Worm (Caenorhabditis elegans) whole organism, L4 larva: ENCODE data around the gene php-3.
A peak's percentile ranks its signal among the peaks of the same experiment; 100 is the strongest.

ENCODE experiments used
- F49E8.2 ChIP-seq: sonication (generic microtip); optimal IDR thresholded peaks from 2 replicates; lab custom pipeline; 2016; ENCODE audit warnings: missing compliant biosample characterization, mild to moderate bottlenecking, missing genetic modification characterization, borderline replicate concordance
- Y5F2A.4 ChIP-seq: fragments of 200-800 bp; sonication (Bioruptor generic); optimal IDR thresholded peaks from 2 replicates; lab custom pipeline; 2018; ENCODE audit warnings: mild to moderate bottlenecking, missing genetic modification characterization, missing compliant biosample characterization
- ZK546.5 ChIP-seq, 2 experiments: sonication (generic microtip); optimal IDR thresholded peaks; 2 replicates each; lab custom pipeline; 2017; ENCODE audit warnings: missing biosample characterization in 2 of 2, missing genetic modification characterization in 2 of 2
- arid-1 ChIP-seq: fragments of 200-800 bp; sonication (Bioruptor generic); conservative IDR thresholded peaks from 2 replicates; pipeline ENCODE4 v1.3.6; 2022; ENCODE audit warnings: missing genetic modification reagents, missing genetic modification characterization, missing compliant biosample characterization
- attf-4 ChIP-seq: sonication (generic microtip); optimal IDR thresholded peaks from 3 replicates; lab custom pipeline; 2017; ENCODE audit warnings: missing biosample characterization, missing genetic modification characterization
- ceh-44 ChIP-seq: fragments of 200-800 bp; sonication (Bioruptor generic); IDR thresholded peaks from 2 replicates; pipeline ENCODE4 v1.3.6; 2022; ENCODE audit warnings: missing genetic modification reagents, missing genetic modification characterization, missing compliant biosample characterization
- ceh-62 ChIP-seq: sonication (generic microtip); optimal IDR thresholded peaks from 2 replicates; lab custom pipeline; 2017; ENCODE audit warnings: missing biosample characterization, missing genetic modification characterization
- ceh-82 ChIP-seq: sonication (generic microtip); optimal IDR thresholded peaks from 2 replicates; lab custom pipeline; 2017; ENCODE audit warnings: missing biosample characterization, missing genetic modification characterization
- daf-16 ChIP-seq, 3 experiments: sonication (generic microtip); optimal IDR thresholded peaks; 2 replicates each; lab custom pipeline; 2016 to 2017; ENCODE audit warnings: missing genetic modification characterization in 3 of 3, missing genetic modification reagents in 3 of 3, mild to moderate bottlenecking in 2 of 3, missing compliant biosample characterization in 2 of 3, missing biosample characterization in 1 of 3, moderate library complexity in 1 of 3
- dmd-8 ChIP-seq: fragments of 200-800 bp; sonication (Bioruptor generic); IDR thresholded peaks from 2 replicates; pipeline ENCODE4 v1.3.6; 2022; ENCODE audit warnings: missing genetic modification characterization, missing compliant biosample characterization
- dve-1 ChIP-seq: sonication (generic microtip); optimal IDR thresholded peaks from 2 replicates; lab custom pipeline; 2017; ENCODE audit warnings: antibody characterized with exemption, mild to moderate bottlenecking, missing genetic modification characterization, missing compliant biosample characterization; ENCODE audit not compliant: insufficient read depth
- egl-43 ChIP-seq: fragments of 200-800 bp; sonication (Bioruptor generic); IDR thresholded peaks from 2 replicates; pipeline ENCODE4 v1.3.6; 2022; ENCODE audit warnings: missing genetic modification reagents, missing genetic modification characterization, missing compliant biosample characterization
- hmg-1.1 ChIP-seq: fragments of 200-800 bp; sonication (Bioruptor generic); IDR thresholded peaks from 2 replicates; pipeline ENCODE4 v1.3.6; 2022; ENCODE audit warnings: missing genetic modification reagents, missing genetic modification characterization, missing compliant biosample characterization
- lin-15B ChIP-seq: fragments of 150-350 bp; sonication (generic microtip); optimal IDR thresholded peaks from 3 replicates; lab custom pipeline; 2014; ENCODE audit warnings: missing biosample characterization, missing genetic modification characterization
- lin-29 ChIP-seq: fragments of 200-800 bp; sonication (Bioruptor generic); IDR thresholded peaks from 2 replicates; pipeline ENCODE4 v1.3.6; 2022; ENCODE audit warnings: missing genetic modification reagents, missing genetic modification characterization, missing compliant biosample characterization
- mdt-29 ChIP-seq: fragments of 200-800 bp; sonication (Bioruptor generic); IDR thresholded peaks from 2 replicates; pipeline ENCODE4 v1.3.6; 2022; ENCODE audit warnings: missing genetic modification reagents, missing genetic modification characterization, missing compliant biosample characterization
- mxl-3 ChIP-seq: fragments of 200-800 bp; sonication (Bioruptor generic); optimal IDR thresholded peaks from 2 replicates; lab custom pipeline; 2018; ENCODE audit warnings: mild to moderate bottlenecking, missing genetic modification characterization, missing compliant biosample characterization
- nhr-28 ChIP-seq: fragments of 150-350 bp; optimal IDR thresholded peaks from 2 replicates; lab custom pipeline; 2014; ENCODE audit warnings: missing biosample characterization, missing genetic modification characterization
- nhr-76 ChIP-seq: fragments of 150-350 bp; optimal IDR thresholded peaks from 2 replicates; lab custom pipeline; 2014; ENCODE audit warnings: missing biosample characterization, missing genetic modification characterization
- pha-4 ChIP-seq, 2 experiments: fragments of 150-350 bp in 1 of 2; fragments of 200-800 bp in 1 of 2; sonication (Bioruptor generic) in 1 of 2; IDR thresholded peaks in 1 of 2; optimal IDR thresholded peaks in 1 of 2; 2 replicates each; pipeline versions ENCODE4 v1.3.6 to Lab custom; 2014 to 2022; ENCODE audit warnings: missing genetic modification characterization in 2 of 2, missing genetic modification reagents in 2 of 2, missing biosample characterization in 1 of 2, missing compliant biosample characterization in 1 of 2
- php-3 ChIP-seq: fragments of 200-800 bp; sonication (Bioruptor generic); IDR thresholded peaks from 2 replicates; pipeline ENCODE4 v1.3.6; 2022; ENCODE audit warnings: missing genetic modification reagents, missing genetic modification characterization, missing compliant biosample characterization
- pqm-1 ChIP-seq: sonication (generic microtip); optimal IDR thresholded peaks from 2 replicates; lab custom pipeline; 2017; ENCODE audit warnings: missing biosample characterization, missing genetic modification characterization
- saeg-2 ChIP-seq: fragments of 200-800 bp; sonication (Bioruptor generic); IDR thresholded peaks from 2 replicates; pipeline ENCODE4 v1.3.6; 2022; ENCODE audit warnings: missing genetic modification reagents, missing genetic modification characterization, missing compliant biosample characterization
- set-16 ChIP-seq: fragments of 200-800 bp; sonication (Bioruptor generic); IDR thresholded peaks from 2 replicates; pipeline ENCODE4 v1.3.6; 2022; ENCODE audit warnings: missing genetic modification reagents, missing genetic modification characterization, missing compliant biosample characterization
- skn-1 ChIP-seq: fragments of 150-350 bp; optimal IDR thresholded peaks from 2 replicates; lab custom pipeline; 2014; ENCODE audit warnings: missing biosample characterization, missing genetic modification characterization
- snpc-1.2 ChIP-seq: fragments of 200-800 bp; sonication (Bioruptor generic); IDR thresholded peaks from 2 replicates; pipeline ENCODE4 v1.3.6; 2022; ENCODE audit warnings: missing genetic modification reagents, missing genetic modification characterization, missing compliant biosample characterization
- snpc-4 ChIP-seq: fragments of 150-350 bp; optimal IDR thresholded peaks from 2 replicates; lab custom pipeline; 2014; ENCODE audit warnings: missing biosample characterization, missing genetic modification characterization
- spr-1 ChIP-seq: sonication (generic microtip); optimal IDR thresholded peaks from 2 replicates; lab custom pipeline; 2016; ENCODE audit warnings: mild to moderate bottlenecking, missing genetic modification characterization, missing compliant biosample characterization
- tag-97 ChIP-seq: fragments of 200-800 bp; sonication (Bioruptor generic); IDR thresholded peaks from 2 replicates; pipeline ENCODE4 v1.3.6; 2022; ENCODE audit warnings: missing genetic modification characterization, missing compliant biosample characterization
- unc-130 ChIP-seq: sonication (generic microtip); optimal IDR thresholded peaks from 2 replicates; lab custom pipeline; 2016; ENCODE audit warnings: missing genetic modification reagents, missing genetic modification characterization, missing compliant biosample characterization
- unc-39 ChIP-seq: sonication (generic microtip); optimal IDR thresholded peaks from 2 replicates; lab custom pipeline; 2017; ENCODE audit warnings: missing biosample characterization, missing genetic modification characterization
- unc-62 ChIP-seq, 3 experiments: fragments of 150-350 bp in 1 of 3; sonication (generic microtip); optimal IDR thresholded peaks in 2 of 3; peaks in 1 of 3; 1 replicate in 1 of 3; 2 replicates in 2 of 3; lab custom pipeline; 2014 to 2017; ENCODE audit warnings: missing biosample characterization in 3 of 3, missing genetic modification characterization in 3 of 3, missing genetic modification reagents in 3 of 3, missing genotype in 1 of 3
- zag-1 ChIP-seq: fragments of 150-350 bp; optimal IDR thresholded peaks from 2 replicates; lab custom pipeline; 2014; ENCODE audit warnings: missing biosample characterization, missing genetic modification characterization
- zfp-2 ChIP-seq: sonication (generic microtip); optimal IDR thresholded peaks from 2 replicates; lab custom pipeline; 2016; ENCODE audit warnings: mild to moderate bottlenecking, missing genetic modification characterization, missing compliant biosample characterization
- zip-11 ChIP-seq: fragments of 200-800 bp; sonication (Bioruptor generic); IDR thresholded peaks from 2 replicates; pipeline ENCODE4 v1.3.6; 2022; ENCODE audit warnings: missing genetic modification characterization, missing compliant biosample characterization
- zip-2 ChIP-seq: fragments of 150-350 bp; optimal IDR thresholded peaks from 2 replicates; lab custom pipeline; 2014; ENCODE audit warnings: missing biosample characterization, missing genetic modification characterization

The php-3 gene

ce11 chrIII:12119625-12120024, 42.3 kb upstream of the php-3 start:
- no peak for TF ChIP-seq attf-4 (tag; lab: Kevin White, UChicago)
- TF ChIP-seq unc-39, result no peak
- no peak for TF ChIP-seq lin-29 (GFP tag; lab: Robert Waterston, UW)
- no peak for TF ChIP-seq tag-97
- no peak for TF ChIP-seq zfp-2 (tag; lab: Kevin White, UChicago)
- TF ChIP-seq skn-1 (tag; lab: Kevin White, UChicago), result no peak
- no peak for TF ChIP-seq hmg-1.1 (GFP tag; lab: Robert Waterston, UW)
- no peak for TF ChIP-seq unc-130 (GFP tag; lab: Kevin White, UChicago)
- TF ChIP-seq dmd-8 (GFP tag; lab: Robert Waterston, UW), result no peak
- TF ChIP-seq egl-43 (GFP tag; lab: Robert Waterston, UW), result no peak
- TF ChIP-seq saeg-2 (GFP tag; lab: Robert Waterston, UW), result no peak
- no peak for TF ChIP-seq arid-1
- TF ChIP-seq snpc-1.2 (GFP tag; lab: Robert Waterston, UW), result no peak
- TF ChIP-seq ceh-62 (tag; lab: Kevin White, UChicago), result no peak
- no peak for TF ChIP-seq ceh-82 (tag; lab: Kevin White, UChicago)
- TF ChIP-seq Y5F2A.4, result no peak
- TF ChIP-seq snpc-4 (tag; lab: Kevin White, UChicago), result no peak

ce11 chrIII:12118381-12118780, 41.0 kb upstream of the php-3 start, which contains the start of gene lron-12:
lron-12 (minus strand) TSS chrIII:12118481.
- TF ChIP-seq daf-16 (GFP tag; optimal IDR thresholded peaks at IDR 0.05; lab: Kevin White, UChicago) (peak in 1 of 2 experiments; percentile 18), daf-16 (tag; optimal IDR thresholded peaks at IDR 0.05; lab: Kevin White, UChicago) (no peak), nhr-76 (no peak), mdt-29 (GFP tag; lab: Robert Waterston, UW) (no peak)

- TF ChIP-seq F49E8.2 (tag; lab: Kevin White, UChicago) (no peak), dve-1 (tag; lab: Kevin White, UChicago) (peak; percentile 4), zag-1 (tag; lab: Kevin White, UChicago) (no peak), unc-62 (GFP tag; optimal IDR thresholded peaks at IDR 0.05 in 1 of 2; lab: Kevin White, UChicago) (peak in 1 of 2 experiments; percentile 60), unc-62 (tag; optimal IDR thresholded peaks at IDR 0.05; lab: Kevin White, UChicago) (no peak)
These were observed 30.1 kb upstream of the php-3 start, which contains the start of the genes cest-12 and lonp-2 for ce11 chrIII:12107441-12107840. cest-12 (minus strand) TSS chrIII:12107541. lonp-2 (plus strand) TSS chrIII:12107774.

- TF ChIP-seq daf-16 (GFP tag; optimal IDR thresholded peaks at IDR 0.05; lab: Kevin White, UChicago), result no peak
- TF ChIP-seq daf-16 (tag; optimal IDR thresholded peaks at IDR 0.05; lab: Kevin White, UChicago), result peak; percentile 58
- TF ChIP-seq dve-1 (tag; lab: Kevin White, UChicago), result peak; percentile 51
- TF ChIP-seq ZK546.5 (tag; optimal IDR thresholded peaks at IDR 0.05; lab: Kevin White, UChicago), result no peak
- no peak for TF ChIP-seq ceh-44
- peak in 1 of 2 experiments; percentile 31 for TF ChIP-seq unc-62 (GFP tag; optimal IDR thresholded peaks at IDR 0.05 in 1 of 2; lab: Kevin White, UChicago)
- no peak for TF ChIP-seq unc-62 (tag; optimal IDR thresholded peaks at IDR 0.05; lab: Kevin White, UChicago)
- no peak for TF ChIP-seq pha-4 (GFP tag; IDR thresholded peaks at IDR 0.05; lab: Robert Waterston, UW)
- no peak for TF ChIP-seq pha-4 (tag; optimal IDR thresholded peaks at IDR 0.05; lab: Kevin White, UChicago)
- TF ChIP-seq zip-2 (tag; lab: Kevin White, UChicago), result no peak
- TF ChIP-seq pqm-1 (tag; lab: Kevin White, UChicago), result peak; percentile 62
- peak; percentile 76 for TF ChIP-seq php-3
- no peak for TF ChIP-seq set-16 (GFP tag; lab: Robert Waterston, UW)
- TF ChIP-seq arid-1, result no peak
- no peak for TF ChIP-seq mxl-3
- no peak for TF ChIP-seq lin-15B (tag; lab: Kevin White, UChicago)
- TF ChIP-seq spr-1 (tag; lab: Kevin White, UChicago), result no peak
- peak; percentile 37 for TF ChIP-seq nhr-28 (tag; lab: Kevin White, UChicago)
- no peak for TF ChIP-seq saeg-2 (GFP tag; lab: Robert Waterston, UW)
- no peak for TF ChIP-seq zip-11 (GFP tag; lab: Robert Waterston, UW)
- no peak for TF ChIP-seq hmg-1.1 (GFP tag; lab: Robert Waterston, UW)
- TF ChIP-seq zag-1 (tag; lab: Kevin White, UChicago), result no peak
These were observed 17.0 kb upstream of the php-3 start for ce11 chrIII:12094158-12094856.
